Fruit fly (Drosophila melanogaster) whole organism, embryonic: ENCODE data around the gene Hgsnat.

Experiments
- Ada2b ChIP-seq: fragments of 200-800 bp; sonication (Bioruptor generic); IDR thresholded peaks from 2 replicates; pipeline ENCODE4 v1.3.6; 2022; ENCODE audit warnings: missing biosample characterization, missing genetic modification characterization
- Aef1 ChIP-seq: fragments of 200-800 bp; sonication (Bioruptor generic); IDR thresholded peaks from 3 replicates; pipeline ENCODE4 v1.3.6; 2022; ENCODE audit warnings: missing biosample characterization, missing genetic modification characterization
- Asciz ChIP-seq: fragments of 200-800 bp; sonication (Bioruptor generic); optimal IDR thresholded peaks from 2 replicates; lab custom pipeline; 2017; ENCODE audit warnings: missing biosample characterization, mild to moderate bottlenecking, missing genetic modification characterization, missing genetic modification reagents
- CG10267 ChIP-seq: fragments of 200-800 bp; sonication (Bioruptor generic); optimal IDR thresholded peaks from 2 replicates; lab custom pipeline; 2018; ENCODE audit warnings: missing biosample characterization, mild to moderate bottlenecking, missing genetic modification characterization, moderate library complexity
- CG11560 ChIP-seq: fragments of 200-800 bp; sonication (Bioruptor generic); IDR thresholded peaks from 3 replicates; pipeline ENCODE4 v1.3.6; 2022; ENCODE audit warnings: missing biosample characterization, missing genetic modification characterization
- CG12104 ChIP-seq: fragments of 200-800 bp; sonication (Bioruptor generic); optimal IDR thresholded peaks from 3 replicates; lab custom pipeline; 2016; ENCODE audit warnings: missing biosample characterization, missing genetic modification characterization
- CG12219 ChIP-seq: fragments of 200-800 bp; sonication (Bioruptor generic); optimal IDR thresholded peaks from 3 replicates; lab custom pipeline; 2018; ENCODE audit warnings: missing biosample characterization, mild to moderate bottlenecking, missing genetic modification characterization
- CG12744 ChIP-seq: fragments of 200-800 bp; sonication (Bioruptor generic); optimal IDR thresholded peaks from 2 replicates; lab custom pipeline; 2016; ENCODE audit warnings: missing biosample characterization, missing genetic modification characterization
- CG14014 ChIP-seq: fragments of 200-800 bp; sonication (Bioruptor generic); IDR thresholded peaks from 2 replicates; pipeline ENCODE4 v1.3.6; 2022; ENCODE audit warnings: missing biosample characterization, missing genetic modification characterization
- CG14860 ChIP-seq: fragments of 200-800 bp; sonication (Bioruptor generic); IDR thresholded peaks from 3 replicates; pipeline ENCODE4 v1.3.6; 2022; ENCODE audit warnings: missing biosample characterization, missing genetic modification characterization; ENCODE audit not compliant: partially characterized antibody
- CG14965 ChIP-seq: fragments of 200-800 bp; sonication (Bioruptor generic); optimal IDR thresholded peaks from 2 replicates; lab custom pipeline; 2016; ENCODE audit warnings: missing biosample characterization, missing genetic modification characterization, borderline replicate concordance
- CG1529 ChIP-seq: fragments of 200-800 bp; sonication (Bioruptor generic); optimal IDR thresholded peaks from 3 replicates; lab custom pipeline; 2018; ENCODE audit warnings: missing biosample characterization, missing genetic modification characterization
- CG1603 ChIP-seq: fragments of 200-800 bp; sonication (Bioruptor generic); optimal IDR thresholded peaks from 2 replicates; lab custom pipeline; 2019; ENCODE audit warnings: missing biosample characterization, mild to moderate bottlenecking, missing genetic modification characterization, moderate library complexity
- CG17612 ChIP-seq: fragments of 200-800 bp; sonication (Bioruptor generic); IDR thresholded peaks from 2 replicates; pipeline ENCODE4 v1.3.6; 2022; ENCODE audit warnings: missing biosample characterization, missing genetic modification characterization
- CG2889 ChIP-seq: fragments of 200-800 bp; sonication (Bioruptor generic); IDR thresholded peaks from 3 replicates; pipeline ENCODE4 v1.3.6; 2022; ENCODE audit warnings: missing biosample characterization, missing genetic modification characterization
- CG31365 ChIP-seq: fragments of 200-800 bp; sonication (Bioruptor generic); optimal IDR thresholded peaks from 2 replicates; lab custom pipeline; 2018; ENCODE audit warnings: missing biosample characterization, mild to moderate bottlenecking, missing genetic modification characterization
- CG3163 ChIP-seq: fragments of 200-800 bp; sonication (Bioruptor generic); optimal IDR thresholded peaks from 3 replicates; lab custom pipeline; 2016; ENCODE audit warnings: missing biosample characterization, missing genetic modification characterization
- CG3838 ChIP-seq: fragments of 200-800 bp; sonication (Bioruptor generic); optimal IDR thresholded peaks from 3 replicates; lab custom pipeline; 2016; ENCODE audit warnings: missing biosample characterization, missing genetic modification characterization
- CG4424 ChIP-seq: fragments of 200-800 bp; sonication (Bioruptor generic); optimal IDR thresholded peaks from 3 replicates; lab custom pipeline; 2016; ENCODE audit warnings: missing biosample characterization, missing genetic modification characterization
- CG5180 ChIP-seq: fragments of 200-800 bp; sonication (Bioruptor generic); optimal IDR thresholded peaks from 3 replicates; lab custom pipeline; 2017; ENCODE audit warnings: missing biosample characterization, missing genetic modification characterization, mild to moderate bottlenecking, moderate library complexity, missing genetic modification reagents
- CG6175 ChIP-seq: fragments of 200-800 bp; sonication (Bioruptor generic); IDR thresholded peaks from 3 replicates; pipeline ENCODE4 v1.3.6; 2022; ENCODE audit warnings: missing biosample characterization, missing genetic modification characterization
- CG6689 ChIP-seq: fragments of 200-800 bp; sonication (Bioruptor generic); IDR thresholded peaks from 2 replicates; pipeline ENCODE4 v1.3.6; 2022; ENCODE audit warnings: missing biosample characterization, missing genetic modification characterization
- CG6791 ChIP-seq: fragments of 200-800 bp; sonication (Bioruptor generic); IDR thresholded peaks from 3 replicates; pipeline ENCODE4 v1.3.6; 2022; ENCODE audit warnings: missing biosample characterization, missing genetic modification characterization; ENCODE audit not compliant: partially characterized antibody
- CG7357 ChIP-seq: fragments of 200-800 bp; sonication (Bioruptor generic); IDR thresholded peaks from 3 replicates; pipeline ENCODE4 v1.3.6; 2022; ENCODE audit warnings: missing biosample characterization, missing genetic modification characterization
- CG8944 ChIP-seq: fragments of 200-800 bp; sonication (Bioruptor generic); optimal IDR thresholded peaks from 3 replicates; lab custom pipeline; 2016; ENCODE audit warnings: missing biosample characterization, missing genetic modification characterization
- CG9727 ChIP-seq: fragments of 200-800 bp; sonication (Bioruptor generic); optimal IDR thresholded peaks from 3 replicates; lab custom pipeline; 2017; ENCODE audit warnings: missing biosample characterization, mild to moderate bottlenecking, missing genetic modification characterization
- CG9817 ChIP-seq: fragments of 200-800 bp; sonication (Bioruptor generic); optimal IDR thresholded peaks from 2 replicates; lab custom pipeline; 2018; ENCODE audit warnings: missing biosample characterization, mild to moderate bottlenecking, missing genetic modification characterization, moderate library complexity
- CHES-1-like ChIP-seq: fragments of 200-800 bp; sonication (Bioruptor generic); optimal IDR thresholded peaks from 2 replicates; lab custom pipeline; 2016; ENCODE audit warnings: missing biosample characterization, missing genetic modification characterization
- Dref ChIP-seq: fragments of 200-800 bp; sonication (Bioruptor generic); IDR thresholded peaks from 2 replicates; pipeline ENCODE4 v1.3.6; 2022; ENCODE audit warnings: missing biosample characterization, missing genetic modification characterization
- Hr39 ChIP-seq: fragments of >200 bp; optimal IDR thresholded peaks from 2 replicates; lab custom pipeline; 2017
- Kr ChIP-seq: fragments of 200-800 bp; sonication (Bioruptor generic); optimal IDR thresholded peaks from 2 replicates; lab custom pipeline; 2017; ENCODE audit warnings: missing biosample characterization, mild to moderate bottlenecking, missing genetic modification characterization
- Opbp ChIP-seq: fragments of 200-800 bp; sonication (Bioruptor generic); IDR thresholded peaks from 3 replicates; pipeline ENCODE4 v1.3.6; 2022; ENCODE audit warnings: missing biosample characterization, missing genetic modification characterization; ENCODE audit not compliant: partially characterized antibody
- Optix ChIP-seq: fragments of 200-800 bp; sonication (Bioruptor generic); IDR thresholded peaks from 3 replicates; pipeline ENCODE4 v1.3.6; 2022; ENCODE audit warnings: missing biosample characterization, missing genetic modification characterization
- Sox102F ChIP-seq: fragments of 200-800 bp; sonication (Bioruptor generic); optimal IDR thresholded peaks from 2 replicates; lab custom pipeline; 2018; ENCODE audit warnings: missing biosample characterization, mild to moderate bottlenecking, missing genetic modification characterization, moderate library complexity
- bigmax ChIP-seq: fragments of 200-800 bp; sonication (Bioruptor generic); optimal IDR thresholded peaks from 2 replicates; lab custom pipeline; 2018; ENCODE audit warnings: missing biosample characterization, mild to moderate bottlenecking, missing genetic modification characterization
- bsh ChIP-seq, 2 experiments: fragments of 200-800 bp; sonication (Bioruptor generic); optimal IDR thresholded peaks; 2 replicates each; lab custom pipeline; 2017 to 2018; ENCODE audit warnings: mild to moderate bottlenecking in 2 of 2, missing biosample characterization in 2 of 2, missing genetic modification characterization in 2 of 2, moderate library complexity in 1 of 2
- cato ChIP-seq: fragments of 200-800 bp; sonication (Bioruptor generic); optimal IDR thresholded peaks from 2 replicates; lab custom pipeline; 2016; ENCODE audit warnings: missing biosample characterization, missing genetic modification characterization, borderline replicate concordance
- dysf ChIP-seq: fragments of 200-800 bp; sonication (Bioruptor generic); IDR thresholded peaks from 3 replicates; pipeline ENCODE4 v1.3.6; 2022; ENCODE audit warnings: missing biosample characterization, missing genetic modification characterization
- emc ChIP-seq: fragments of 200-800 bp; sonication (Bioruptor generic); optimal IDR thresholded peaks from 2 replicates; lab custom pipeline; 2016; ENCODE audit warnings: missing biosample characterization, missing genetic modification characterization
- eve ChIP-seq, 2 experiments: fragments of >200 bp; optimal IDR thresholded peaks; 2 replicates each; lab custom pipeline; 2017; ENCODE audit warnings: missing biosample characterization in 2 of 2, missing genetic modification characterization in 2 of 2
- fd64A ChIP-seq: fragments of 200-800 bp; sonication (Bioruptor generic); optimal IDR thresholded peaks from 3 replicates; lab custom pipeline; 2018; ENCODE audit warnings: missing biosample characterization, mild to moderate bottlenecking, missing genetic modification characterization
- fd96Cb ChIP-seq: fragments of 200-800 bp; sonication (Bioruptor generic); optimal IDR thresholded peaks from 2 replicates; lab custom pipeline; 2018; ENCODE audit warnings: missing biosample characterization, mild to moderate bottlenecking, missing genetic modification characterization, moderate library complexity
- gcm ChIP-seq: fragments of 200-800 bp; sonication (Bioruptor generic); optimal IDR thresholded peaks from 2 replicates; lab custom pipeline; 2019; ENCODE audit warnings: missing biosample characterization, mild to moderate bottlenecking, missing genetic modification characterization, moderate library complexity
- gro ChIP-seq: fragments of 200-800 bp; sonication (Bioruptor generic); optimal IDR thresholded peaks from 2 replicates; lab custom pipeline; 2016; ENCODE audit warnings: missing biosample characterization, missing genetic modification characterization
- gsb-n ChIP-seq: fragments of 200-800 bp; sonication (Bioruptor generic); optimal IDR thresholded peaks from 3 replicates; lab custom pipeline; 2018; ENCODE audit warnings: missing biosample characterization, mild to moderate bottlenecking, missing genetic modification characterization
- gt ChIP-seq: fragments of 200-800 bp; sonication (Bioruptor generic); IDR thresholded peaks from 2 replicates; pipeline ENCODE4 v1.3.6; 2022; ENCODE audit warnings: missing biosample characterization, missing genetic modification characterization
- hth ChIP-seq: fragments of >200 bp; optimal IDR thresholded peaks from 2 replicates; lab custom pipeline; 2017; ENCODE audit warnings: inconsistent platforms
- otp ChIP-seq: fragments of 200-800 bp; sonication (Bioruptor generic); IDR thresholded peaks from 3 replicates; pipeline ENCODE4, ENCODE4 v1.3.6; 2022; ENCODE audit warnings: missing biosample characterization, missing genetic modification characterization
- peb ChIP-seq: fragments of 200-800 bp; sonication (Bioruptor generic); IDR thresholded peaks from 2 replicates; pipeline ENCODE4 v1.3.6; 2022; ENCODE audit warnings: missing biosample characterization, missing genetic modification characterization
- sens-2 ChIP-seq: fragments of 200-800 bp; sonication (Bioruptor generic); IDR thresholded peaks from 2 replicates; pipeline ENCODE4 v1.3.6; 2022; ENCODE audit warnings: missing biosample characterization, missing genetic modification characterization
- so ChIP-seq: fragments of 200-800 bp; sonication (Bioruptor generic); IDR thresholded peaks from 3 replicates; pipeline ENCODE4 v1.3.6; 2022; ENCODE audit warnings: missing biosample characterization, missing genetic modification characterization
- sr ChIP-seq: fragments of 200-800 bp; sonication (Bioruptor generic); IDR thresholded peaks from 3 replicates; pipeline ENCODE4 v1.3.6; 2022; ENCODE audit warnings: missing biosample characterization, missing genetic modification characterization
- unpg ChIP-seq: fragments of 200-800 bp; sonication (Bioruptor generic); optimal IDR thresholded peaks from 3 replicates; lab custom pipeline; 2018; ENCODE audit warnings: missing biosample characterization, mild to moderate bottlenecking, missing genetic modification characterization, moderate library complexity
- yki ChIP-seq: fragments of >200 bp; optimal IDR thresholded peaks from 3 replicates; lab custom pipeline; 2018

The Hgsnat gene

dm6 chrX:4939788-4940441 is 21.4 kb downstream of the Hgsnat start (continued):
- TF ChIP-seq cato: peak; percentile 90
- TF ChIP-seq CG3163: peak; percentile 78
- peak; percentile 97 for TF ChIP-seq fd96Cb (tag; lab: Kevin White, UChicago)
- no peak; the same call in 2 of the 3 replicates for TF ChIP-seq CG11560 (tag; lab: Robert Waterston, UW)
- peak; percentile 97 for TF ChIP-seq Optix (GFP tag; lab: Robert Waterston, UW)
- TF ChIP-seq CG12744 (GFP tag; lab: Kevin White, UChicago): peak; percentile 86
- TF ChIP-seq Dref: no peak
- peak; percentile 87 for TF ChIP-seq CHES-1-like (GFP tag; lab: Kevin White, UChicago)
- peak; percentile 96 for TF ChIP-seq unpg (GFP tag; lab: Kevin White, UChicago)
- peak; percentile 90 for TF ChIP-seq sr (GFP tag; lab: Robert Waterston, UW)
- TF ChIP-seq Sox102F (GFP tag; lab: Kevin White, UChicago): peak; percentile 98
- peak; percentile 56 for TF ChIP-seq CG3838 (GFP tag; lab: Kevin White, UChicago)
- peak; percentile 79 for TF ChIP-seq CG17612 (GFP tag; lab: Robert Waterston, UW)
- peak; percentile 96 for TF ChIP-seq CG1529
- TF ChIP-seq gro: peak; percentile 38
- TF ChIP-seq CG9727 (GFP tag; lab: Kevin White, UChicago): peak; percentile 93
- TF ChIP-seq CG31365 (tag; lab: Kevin White, UChicago): peak; percentile 83
- peak; percentile 91 for TF ChIP-seq Aef1 (GFP tag; lab: Robert Waterston, UW)
- peak; percentile 85 for TF ChIP-seq CG5180 (GFP tag; lab: Kevin White, UChicago)
- no peak for TF ChIP-seq CG6791
- TF ChIP-seq dysf (GFP tag; lab: Robert Waterston, UW): peak; percentile 95
- no peak for TF ChIP-seq Hr39 (lab: Kevin White, UChicago)
- TF ChIP-seq sens-2: peak; percentile 98
- peak; percentile 91 for TF ChIP-seq gsb-n (tag; lab: Kevin White, UChicago)
- peak; percentile 87 for TF ChIP-seq CG7357
- no peak for TF ChIP-seq CG14860 (GFP tag; lab: Robert Waterston, UW)
- TF ChIP-seq CG8944 (GFP tag; lab: Kevin White, UChicago): peak; percentile 95
- TF ChIP-seq CG6689: peak; percentile 95
- TF ChIP-seq CG1603 (tag; lab: Kevin White, UChicago): peak; percentile 98
- peak; percentile 54 for TF ChIP-seq bigmax
- TF ChIP-seq otp (GFP tag; lab: Robert Waterston, UW): peak; percentile 97
- peak; percentile 93 for TF ChIP-seq CG9817 (tag; lab: Kevin White, UChicago)
- peak; percentile 92 for TF ChIP-seq Asciz (GFP tag; lab: Kevin White, UChicago)
- TF ChIP-seq gcm (GFP tag; lab: Kevin White, UChicago): peak; percentile 89
- peak; percentile 96 for TF ChIP-seq CG4424 (GFP tag; lab: Kevin White, UChicago)
- peak; percentile 78 for TF ChIP-seq emc (GFP tag; lab: Kevin White, UChicago)
- TF ChIP-seq Kr: peak; percentile 82
- peak; percentile 97 for TF ChIP-seq CG12219
- TF ChIP-seq Ada2b: peak; percentile 96

DNA sequence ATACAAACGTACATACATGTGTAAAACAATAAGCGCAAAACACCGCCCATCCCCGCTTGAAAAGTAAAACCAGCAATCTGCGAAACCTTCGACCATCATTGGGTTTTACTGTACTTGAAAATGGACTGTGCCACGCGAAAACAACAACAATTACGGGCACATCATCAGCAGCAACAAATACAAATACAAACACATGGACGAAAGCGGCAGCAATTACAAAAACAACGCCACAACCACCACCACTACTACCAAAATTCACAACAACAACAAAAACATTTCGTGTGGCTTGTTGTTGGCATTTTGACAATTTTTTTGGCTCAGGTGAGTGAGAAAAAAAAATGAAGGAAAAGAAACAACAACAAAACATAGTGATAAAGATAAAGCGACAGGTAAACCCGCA is 22.0 kb downstream of the Hgsnat start:
- TF ChIP-seq peb (GFP tag; lab: Robert Waterston, UW): no peak
- TF ChIP-seq CG10267 (tag; lab: Kevin White, UChicago): no peak
- TF ChIP-seq Opbp: no peak
- no peak for TF ChIP-seq bsh (GFP tag; optimal IDR thresholded peaks at IDR 0.05; lab: Kevin White, UChicago)
- no peak for TF ChIP-seq CG14014
- no peak for TF ChIP-seq gt (GFP tag; lab: Robert Waterston, UW)
- peak in 1 of 2 experiments; percentile 65 for TF ChIP-seq eve (GFP tag; optimal IDR thresholded peaks at IDR 0.05; lab: Kevin White, UChicago)
- TF ChIP-seq fd64A: no peak
- no peak for TF ChIP-seq CG12104 (GFP tag; lab: Kevin White, UChicago)
- TF ChIP-seq CG14965 (GFP tag; lab: Kevin White, UChicago): no peak
- TF ChIP-seq yki (lab: Kevin White, UChicago): no peak
- no peak for TF ChIP-seq CG6175 (GFP tag; lab: Robert Waterston, UW)
- TF ChIP-seq so (GFP tag; lab: Robert Waterston, UW): no peak
- no peak for TF ChIP-seq hth (lab: Kevin White, UChicago)
- no peak for TF ChIP-seq CG2889
